Fruit fly (Drosophila melanogaster): ENCODE data around the gene GAPsec.

- TF ChIP-seq CTCF (optimal IDR thresholded peaks at IDR 0.05) (no peak), CG8478 (optimal IDR thresholded peaks at IDR 0.05) (no peak)
Observed at dm6 chr3L:8659601-8660000, 35.9 kb upstream of the GAPsec start.

Measured in S2 (cell line).